Fruit fly (Drosophila melanogaster): ENCODE measurements around the gene CG9799.

DNA sequence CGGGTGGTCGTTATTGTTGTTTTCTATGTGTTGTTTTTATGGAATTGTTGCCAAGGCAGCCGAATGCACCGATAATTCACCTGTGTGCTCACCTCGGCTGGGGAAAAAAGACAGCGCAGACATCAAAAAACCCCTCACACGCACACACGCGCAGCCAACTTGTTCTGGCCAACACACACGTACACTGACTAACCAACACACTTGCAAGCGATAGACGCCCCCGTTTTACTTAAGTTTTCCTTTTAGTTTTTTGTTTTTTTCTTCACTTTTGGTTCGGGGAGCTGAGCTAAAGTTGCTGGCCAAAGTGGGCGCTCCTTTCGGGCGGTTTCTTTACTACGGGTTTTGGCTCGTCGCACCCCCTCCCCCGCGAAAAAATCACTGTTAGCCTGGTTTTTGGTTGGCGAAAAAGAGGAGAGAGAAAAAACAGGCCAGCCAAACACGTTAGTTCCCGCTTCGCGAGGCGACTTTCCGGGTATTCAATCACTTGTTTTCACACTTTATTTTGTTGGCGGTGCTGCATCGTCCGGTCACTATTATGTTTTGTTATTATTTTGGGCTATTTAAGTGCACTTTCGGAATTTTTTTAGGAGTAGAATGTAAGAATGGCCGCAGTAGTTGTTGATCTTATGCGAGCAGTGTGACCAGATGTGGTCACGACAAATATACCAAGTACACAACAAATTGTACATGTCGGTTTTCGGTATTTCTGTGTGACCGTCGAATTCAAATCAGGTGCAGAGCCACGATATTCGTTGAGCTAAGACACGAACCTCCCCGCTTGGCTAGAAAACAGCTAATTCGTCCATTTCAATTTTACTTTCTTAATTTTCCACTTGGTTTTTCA lies 46.0 kb upstream of the CG9799 start, which contains the start of gene yrt:
- no peak for TF ChIP-seq insv (optimal IDR thresholded peaks at IDR 0.05)
- no peak for TF ChIP-seq psq (optimal IDR thresholded peaks at IDR 0.05)
- TF ChIP-seq h (optimal IDR thresholded peaks at IDR 0.05) = no peak
- TF ChIP-seq ttk (optimal IDR thresholded peaks at IDR 0.05) = no peak
